Fruit fly (Drosophila melanogaster) whole organism, embryonic: ENCODE results near the gene Rbp6.

ENCODE experiments used
- BEAF-32 ChIP-seq: fragments of 200-800 bp; sonication (Bioruptor generic); optimal IDR thresholded peaks from 3 replicates; lab custom pipeline; 2017; ENCODE audit warnings: missing biosample characterization, missing genetic modification characterization, mild to moderate bottlenecking, moderate library complexity, missing genetic modification reagents
- CG11093 ChIP-seq: fragments of 200-800 bp; sonication (Bioruptor generic); IDR thresholded peaks from 3 replicates; pipeline ENCODE4 v1.3.6; 2022; ENCODE audit warnings: missing biosample characterization, missing genetic modification characterization
- CG12155 ChIP-seq: fragments of 200-800 bp; sonication (Bioruptor generic); optimal IDR thresholded peaks from 3 replicates; lab custom pipeline; 2016; ENCODE audit warnings: missing biosample characterization, missing genetic modification characterization
- CG13775 ChIP-seq: fragments of 200-800 bp; sonication (Bioruptor generic); optimal IDR thresholded peaks from 3 replicates; lab custom pipeline; 2017; ENCODE audit warnings: missing biosample characterization, mild to moderate bottlenecking, missing genetic modification characterization
- CG14014 ChIP-seq: fragments of 200-800 bp; sonication (Bioruptor generic); IDR thresholded peaks from 2 replicates; pipeline ENCODE4 v1.3.6; 2022; ENCODE audit warnings: missing biosample characterization, missing genetic modification characterization
- CG14710 ChIP-seq: fragments of 200-800 bp; sonication (Bioruptor generic); optimal IDR thresholded peaks from 3 replicates; lab custom pipeline; 2019; ENCODE audit warnings: missing biosample characterization, mild to moderate bottlenecking, missing genetic modification characterization, moderate library complexity
- CG15696 ChIP-seq: fragments of 200-800 bp; sonication (Bioruptor generic); optimal IDR thresholded peaks from 2 replicates; lab custom pipeline; 2019; ENCODE audit warnings: missing biosample characterization, mild to moderate bottlenecking, missing genetic modification characterization, moderate library complexity
- CG17385 ChIP-seq: fragments of 200-800 bp; sonication (Bioruptor generic); optimal IDR thresholded peaks from 3 replicates; lab custom pipeline; 2018; ENCODE audit warnings: missing biosample characterization, mild to moderate bottlenecking, missing genetic modification characterization
- CG17612 ChIP-seq: fragments of 200-800 bp; sonication (Bioruptor generic); IDR thresholded peaks from 2 replicates; pipeline ENCODE4 v1.3.6; 2022; ENCODE audit warnings: missing biosample characterization, missing genetic modification characterization
- CG18262 ChIP-seq: fragments of 200-800 bp; optimal IDR thresholded peaks from 3 replicates; lab custom pipeline; 2019; ENCODE audit warnings: missing biosample characterization, mild to moderate bottlenecking, missing genetic modification characterization, moderate library complexity
- CG2202 ChIP-seq: fragments of 200-800 bp; sonication (Bioruptor generic); optimal IDR thresholded peaks from 2 replicates; lab custom pipeline; 2018; ENCODE audit warnings: missing biosample characterization, mild to moderate bottlenecking, missing genetic modification characterization
- CG3163 ChIP-seq: fragments of 200-800 bp; sonication (Bioruptor generic); optimal IDR thresholded peaks from 3 replicates; lab custom pipeline; 2016; ENCODE audit warnings: missing biosample characterization, missing genetic modification characterization
- CG33557 ChIP-seq: fragments of 200-800 bp; sonication (Bioruptor generic); optimal IDR thresholded peaks from 2 replicates; lab custom pipeline; 2019; ENCODE audit warnings: missing biosample characterization, mild to moderate bottlenecking, missing genetic modification characterization, moderate library complexity
- CG4854 ChIP-seq: fragments of 200-800 bp; sonication (Bioruptor generic); optimal IDR thresholded peaks from 2 replicates; lab custom pipeline; 2016; ENCODE audit warnings: missing biosample characterization, missing genetic modification characterization, inconsistent platforms
- CG5180 ChIP-seq: fragments of 200-800 bp; sonication (Bioruptor generic); optimal IDR thresholded peaks from 3 replicates; lab custom pipeline; 2017; ENCODE audit warnings: missing biosample characterization, missing genetic modification characterization, mild to moderate bottlenecking, moderate library complexity, missing genetic modification reagents
- CG5245 ChIP-seq: fragments of 200-800 bp; sonication (Bioruptor generic); optimal IDR thresholded peaks from 3 replicates; lab custom pipeline; 2016; ENCODE audit warnings: missing biosample characterization, missing genetic modification characterization
- CG6175 ChIP-seq: fragments of 200-800 bp; sonication (Bioruptor generic); IDR thresholded peaks from 3 replicates; pipeline ENCODE4 v1.3.6; 2022; ENCODE audit warnings: missing biosample characterization, missing genetic modification characterization
- CG6272 ChIP-seq: fragments of 200-800 bp; sonication (Bioruptor generic); IDR thresholded peaks from 2 replicates; pipeline ENCODE4 v1.3.6; 2022; ENCODE audit warnings: missing biosample characterization, missing genetic modification characterization
- CG9797 ChIP-seq: fragments of 200-800 bp; sonication (Bioruptor generic); optimal IDR thresholded peaks from 3 replicates; lab custom pipeline; 2018; ENCODE audit warnings: missing biosample characterization, mild to moderate bottlenecking, missing genetic modification characterization
- CkIIα-i1 ChIP-seq: fragments of 200-800 bp; sonication (Bioruptor generic); IDR thresholded peaks from 2 replicates; pipeline ENCODE4 v1.3.6; 2022; ENCODE audit warnings: missing biosample characterization, missing genetic modification characterization
- Dref ChIP-seq: fragments of 200-800 bp; sonication (Bioruptor generic); IDR thresholded peaks from 2 replicates; pipeline ENCODE4 v1.3.6; 2022; ENCODE audit warnings: missing biosample characterization, missing genetic modification characterization
- Fer1 ChIP-seq: fragments of 200-800 bp; sonication (Bioruptor generic); optimal IDR thresholded peaks from 2 replicates; lab custom pipeline; 2017; ENCODE audit warnings: missing biosample characterization, mild to moderate bottlenecking, missing genetic modification characterization
- Fer2 ChIP-seq: fragments of 200-800 bp; sonication (Bioruptor generic); optimal IDR thresholded peaks from 2 replicates; lab custom pipeline; 2018; ENCODE audit warnings: missing biosample characterization, mild to moderate bottlenecking, missing genetic modification characterization, moderate library complexity
- Jarid2 ChIP-seq: fragments of 200-800 bp; sonication (Bioruptor generic); optimal IDR thresholded peaks from 3 replicates; lab custom pipeline; 2017; ENCODE audit warnings: mild to moderate bottlenecking, missing biosample characterization, missing genetic modification reagents, missing genetic modification characterization
- Lpt ChIP-seq: fragments of >200 bp; optimal IDR thresholded peaks from 2 replicates; lab custom pipeline; 2018; ENCODE audit warnings: missing biosample characterization, missing genetic modification characterization
- MESR4 ChIP-seq: fragments of 200-800 bp; sonication (Bioruptor generic); optimal IDR thresholded peaks from 2 replicates; lab custom pipeline; 2018; ENCODE audit warnings: missing biosample characterization, mild to moderate bottlenecking, missing genetic modification characterization, moderate library complexity
- MTF-1 ChIP-seq: fragments of 200-800 bp; sonication (Bioruptor generic); optimal IDR thresholded peaks from 2 replicates; lab custom pipeline; 2018; ENCODE audit warnings: missing biosample characterization, mild to moderate bottlenecking, missing genetic modification characterization, borderline replicate concordance
- Meics ChIP-seq: fragments of 200-800 bp; sonication (Bioruptor generic); optimal IDR thresholded peaks from 2 replicates; lab custom pipeline; 2017; ENCODE audit warnings: missing biosample characterization, mild to moderate bottlenecking, missing genetic modification characterization
- Vsx1 ChIP-seq: fragments of 200-800 bp; sonication (Bioruptor generic); optimal IDR thresholded peaks from 2 replicates; lab custom pipeline; 2017; ENCODE audit warnings: missing biosample characterization, mild to moderate bottlenecking, missing genetic modification characterization, missing genetic modification reagents
- ash1 ChIP-seq: fragments of 200-800 bp; sonication (Bioruptor generic); optimal IDR thresholded peaks from 2 replicates; lab custom pipeline; 2018; ENCODE audit warnings: missing biosample characterization, mild to moderate bottlenecking, missing genetic modification characterization
- ato ChIP-seq: fragments of 200-800 bp; sonication (Bioruptor generic); IDR thresholded peaks from 2 replicates; pipeline ENCODE4 v1.3.6; 2022; ENCODE audit warnings: missing biosample characterization, missing genetic modification characterization; ENCODE audit not compliant: partially characterized antibody
- bcd ChIP-seq: fragments of 200-800 bp; sonication (Bioruptor generic); optimal IDR thresholded peaks from 2 replicates; lab custom pipeline; 2017; ENCODE audit warnings: missing biosample characterization, mild to moderate bottlenecking, missing genetic modification characterization
- bsh ChIP-seq, 2 experiments: fragments of 200-800 bp; sonication (Bioruptor generic); optimal IDR thresholded peaks; 2 replicates each; lab custom pipeline; 2017 to 2018; ENCODE audit warnings: mild to moderate bottlenecking in 2 of 2, missing biosample characterization in 2 of 2, missing genetic modification characterization in 2 of 2, moderate library complexity in 1 of 2
- caup ChIP-seq: fragments of 200-800 bp; sonication (Bioruptor generic); optimal IDR thresholded peaks from 3 replicates; lab custom pipeline; 2017; ENCODE audit warnings: missing biosample characterization, mild to moderate bottlenecking, missing genetic modification characterization, moderate library complexity; ENCODE audit not compliant: severe bottlenecking
- disco-r ChIP-seq: fragments of 200-800 bp; sonication (Bioruptor generic); optimal IDR thresholded peaks from 2 replicates; lab custom pipeline; 2016; ENCODE audit warnings: missing biosample characterization, missing genetic modification characterization
- hb ChIP-seq: fragments of 200-800 bp; sonication (Bioruptor generic); IDR thresholded peaks from 3 replicates; pipeline ENCODE4 v1.3.6; 2022; ENCODE audit warnings: missing biosample characterization, missing genetic modification characterization; ENCODE audit not compliant: partially characterized antibody
- jumu ChIP-seq: fragments of 200-800 bp; sonication (Bioruptor generic); optimal IDR thresholded peaks from 3 replicates; lab custom pipeline; 2016; ENCODE audit warnings: missing biosample characterization, missing genetic modification characterization
- kay ChIP-seq: fragments of 200-800 bp; sonication (Bioruptor generic); optimal IDR thresholded peaks from 2 replicates; lab custom pipeline; 2016; ENCODE audit warnings: missing biosample characterization, missing genetic modification characterization
- maf-S ChIP-seq: fragments of 200-800 bp; sonication (Bioruptor generic); optimal IDR thresholded peaks from 2 replicates; lab custom pipeline; 2016; ENCODE audit warnings: missing biosample characterization, missing genetic modification characterization
- nmo ChIP-seq: fragments of 200-800 bp; sonication (Bioruptor generic); optimal IDR thresholded peaks from 2 replicates; lab custom pipeline; 2018; ENCODE audit warnings: missing biosample characterization, mild to moderate bottlenecking, missing genetic modification characterization, moderate library complexity
- oc ChIP-seq: fragments of 200-800 bp; sonication (Bioruptor generic); optimal IDR thresholded peaks from 2 replicates; lab custom pipeline; 2018; ENCODE audit warnings: missing biosample characterization, mild to moderate bottlenecking, missing genetic modification characterization, moderate library complexity
- prd ChIP-seq, 3 experiments: fragments of >200 bp in 2 of 3; fragments of 200-800 bp in 1 of 3; sonication (Bioruptor generic) in 1 of 3; optimal IDR thresholded peaks in 2 of 3; IDR thresholded peaks in 1 of 3; 2 replicates in 2 of 3; 3 replicates in 1 of 3; pipeline versions ENCODE4 v1.3.6 to Lab custom; 2017 to 2022; ENCODE audit warnings: missing biosample characterization in 1 of 3, missing genetic modification characterization in 1 of 3
- pros ChIP-seq: fragments of 200-800 bp; sonication (Bioruptor generic); optimal IDR thresholded peaks from 3 replicates; lab custom pipeline; 2019; ENCODE audit warnings: missing biosample characterization, mild to moderate bottlenecking, missing genetic modification characterization, moderate library complexity
- seq ChIP-seq: fragments of 200-800 bp; sonication (Bioruptor generic); IDR thresholded peaks from 2 replicates; pipeline ENCODE4 v1.3.6; 2022; ENCODE audit warnings: missing biosample characterization, missing genetic modification characterization
- sob ChIP-seq: fragments of 200-800 bp; sonication (Bioruptor generic); IDR thresholded peaks from 2 replicates; pipeline ENCODE4 v1.3.6; 2022; ENCODE audit warnings: missing biosample characterization, missing genetic modification characterization
- stwl ChIP-seq: fragments of 200-800 bp; sonication (Bioruptor generic); optimal IDR thresholded peaks from 3 replicates; lab custom pipeline; 2018; ENCODE audit warnings: missing biosample characterization, mild to moderate bottlenecking, missing genetic modification characterization, moderate library complexity
- sug ChIP-seq: fragments of 200-800 bp; optimal IDR thresholded peaks from 2 replicates; lab custom pipeline; 2019; ENCODE audit warnings: missing biosample characterization, mild to moderate bottlenecking, missing genetic modification characterization, moderate library complexity
- tgo ChIP-seq: fragments of 200-800 bp; sonication (Bioruptor generic); IDR thresholded peaks from 3 replicates; pipeline ENCODE4 v1.3.6; 2022; ENCODE audit warnings: missing biosample characterization, missing genetic modification characterization
- unpg ChIP-seq: fragments of 200-800 bp; sonication (Bioruptor generic); optimal IDR thresholded peaks from 3 replicates; lab custom pipeline; 2018; ENCODE audit warnings: missing biosample characterization, mild to moderate bottlenecking, missing genetic modification characterization, moderate library complexity
- zen2 ChIP-seq: fragments of 200-800 bp; sonication (Bioruptor generic); IDR thresholded peaks from 3 replicates; pipeline ENCODE4 v1.3.6; 2022; ENCODE audit warnings: missing biosample characterization, missing genetic modification characterization; ENCODE audit not compliant: partially characterized antibody

Gene Rbp6

dm6 chr3L:17033309-17033708, 204.7 kb downstream of the Rbp6 start (continued):
- TF ChIP-seq CG14710 (tag; lab: Kevin White, UChicago) (peak; percentile 51), sob (GFP tag; lab: Robert Waterston, UW) (no peak), CG6272 (GFP tag; lab: Robert Waterston, UW) (no peak), unpg (no peak), disco-r (no peak), stwl (tag; lab: Kevin White, UChicago) (no peak), CG15696 (tag; lab: Kevin White, UChicago) (no peak), hb (GFP tag; lab: Robert Waterston, UW) (no peak), BEAF-32 (GFP tag; lab: Kevin White, UChicago) (no peak), Jarid2 (GFP tag; lab: Kevin White, UChicago) (no peak), bcd (GFP tag; lab: Kevin White, UChicago) (no peak), Dref (no peak), Lpt (GFP tag; lab: Kevin White, UChicago) (no peak), seq (GFP tag; lab: Robert Waterston, UW) (no peak), CG5245 (no peak), ash1 (GFP tag; lab: Kevin White, UChicago) (no peak), caup (GFP tag; lab: Kevin White, UChicago) (no peak), nmo (GFP tag; lab: Kevin White, UChicago) (peak; percentile 3), CG3163 (GFP tag; lab: Kevin White, UChicago) (no peak), CG11093 (no peak), CG9797 (no peak), sug (tag; lab: Kevin White, UChicago) (no peak), oc (tag; lab: Kevin White, UChicago) (no peak), CG14014 (GFP tag; lab: Robert Waterston, UW) (no peak), MTF-1 (GFP tag; lab: Kevin White, UChicago) (no peak), bsh (GFP tag; optimal IDR thresholded peaks at IDR 0.05; lab: Kevin White, UChicago) (peak in 1 of 2 experiments; percentile 69), CG13775 (no peak), CG2202 (tag; lab: Kevin White, UChicago) (peak; percentile 41), Fer2 (tag; lab: Kevin White, UChicago) (no peak), jumu (GFP tag; lab: Kevin White, UChicago) (no peak), Fer1 (no peak), CkIIα-i1 (no peak), MESR4 (GFP tag; lab: Kevin White, UChicago) (no peak), CG12155 (GFP tag; lab: Kevin White, UChicago) (no peak), Meics (GFP tag; lab: Kevin White, UChicago) (no peak), tgo (no peak), kay (no peak), CG4854 (GFP tag; lab: Kevin White, UChicago) (no peak), maf-S (GFP tag; lab: Kevin White, UChicago) (no peak), CG6175 (no peak), prd (optimal IDR thresholded peaks at IDR 0.05; lab: Kevin White, UChicago) (no peak), prd (GFP tag; IDR thresholded peaks at IDR 0.05; lab: Robert Waterston, UW) (no peak), pros (GFP tag; lab: Kevin White, UChicago) (no peak), CG18262 (peak; percentile 42), Vsx1 (no peak), CG5180 (GFP tag; lab: Kevin White, UChicago) (no peak), CG33557 (peak; percentile 86), zen2 (GFP tag; lab: Robert Waterston, UW) (no peak), ato (GFP tag; lab: Robert Waterston, UW) (no peak), CG17385 (GFP tag; lab: Kevin White, UChicago) (no peak), CG17612 (GFP tag; lab: Robert Waterston, UW) (no peak)
